Fruit fly (Drosophila melanogaster): Measurements from ENCODE around the gene CG32564.

The CG32564 gene

DNA sequence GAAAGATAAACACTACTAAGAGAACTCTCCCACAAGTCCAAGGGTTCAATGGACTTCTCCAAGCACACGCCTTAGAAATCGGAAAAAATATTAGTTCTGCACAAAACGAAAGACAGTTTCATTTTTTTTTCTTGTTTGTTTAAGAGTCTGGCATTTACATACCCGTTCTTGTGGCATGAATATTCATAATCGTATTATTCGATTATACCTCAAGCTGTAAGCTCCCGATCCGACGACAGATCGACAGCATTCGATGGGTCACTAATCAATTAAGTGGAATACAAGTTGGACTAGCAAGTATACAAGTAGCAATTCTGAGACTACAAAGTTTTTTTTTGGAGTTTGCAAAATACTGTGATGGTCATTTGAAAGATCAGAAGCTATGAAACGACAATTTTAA, 21.3 kb downstream of the CG32564 start:
- TF ChIP-seq CG7045 (GFP tag; optimal IDR thresholded peaks at IDR 0.05): no peak
- TF ChIP-seq Crg-1 (GFP tag; optimal IDR thresholded peaks at IDR 0.05): no peak
- no peak for TF ChIP-seq CG12768 (GFP tag; optimal IDR thresholded peaks at IDR 0.05)
- no peak for TF ChIP-seq CG14711 (tag; optimal IDR thresholded peaks at IDR 0.05)
- TF ChIP-seq ovo (GFP tag; optimal IDR thresholded peaks at IDR 0.05): no peak

- TF ChIP-seq toe (GFP tag; optimal IDR thresholded peaks at IDR 0.05) (no peak), Mnt (GFP tag; optimal IDR thresholded peaks at IDR 0.05) (no peak), CG14711 (tag; optimal IDR thresholded peaks at IDR 0.05) (no peak), kay (GFP tag; ENCODE audit: borderline replicate concordance) (no peak), tj (GFP tag; optimal IDR thresholded peaks at IDR 0.05) (no peak), pad (GFP tag; optimal IDR thresholded peaks at IDR 0.05) (no peak), Hr96 (GFP tag; optimal IDR thresholded peaks at IDR 0.05) (no peak), CG7101 (tag; optimal IDR thresholded peaks at IDR 0.05) (no peak), Crg-1 (GFP tag; optimal IDR thresholded peaks at IDR 0.05) (no peak), CG12768 (GFP tag; optimal IDR thresholded peaks at IDR 0.05) (no peak), CG7045 (GFP tag; optimal IDR thresholded peaks at IDR 0.05) (no peak)
Observed at dm6 chrX:17229475-17230169, 23.4 kb downstream of the CG32564 start.

DNA sequence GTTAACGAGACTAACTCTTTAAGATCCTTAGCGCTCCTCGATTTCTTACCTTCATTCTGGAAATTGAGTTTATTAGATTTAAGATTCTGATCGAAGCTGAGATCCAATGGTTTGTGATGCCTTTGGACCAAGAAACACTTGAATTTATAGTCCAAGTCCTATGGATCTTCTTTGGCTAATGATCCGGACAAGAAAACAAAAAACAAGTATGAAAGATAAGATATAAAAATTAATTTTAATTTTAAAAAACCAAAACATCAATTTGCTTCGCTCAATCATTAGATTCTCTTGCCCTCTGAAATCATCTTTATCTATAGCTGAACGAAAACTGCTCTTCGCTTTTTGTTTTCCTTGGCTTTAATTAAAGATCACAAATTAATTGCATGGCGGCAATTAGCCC, 24.7 kb downstream of the CG32564 start, which contains the start of gene CG10597:
Gene CG10597, minus strand, starts transcription at position 101 of the 400 bp plus-strand sequence.
- no peak for TF ChIP-seq CG14711 (tag; optimal IDR thresholded peaks at IDR 0.05)
- TF ChIP-seq bab1 (GFP tag; optimal IDR thresholded peaks at IDR 0.05): no peak
- TF ChIP-seq CG12768 (GFP tag; optimal IDR thresholded peaks at IDR 0.05): no peak
- TF ChIP-seq CG11617 (GFP tag; optimal IDR thresholded peaks at IDR 0.05): no peak
- TF ChIP-seq cic (GFP tag; optimal IDR thresholded peaks at IDR 0.05): no peak
- no peak for TF ChIP-seq CG5204 (GFP tag; optimal IDR thresholded peaks at IDR 0.05)
- TF ChIP-seq Hr96 (GFP tag; optimal IDR thresholded peaks at IDR 0.05): no peak
- TF ChIP-seq cnc (optimal IDR thresholded peaks at IDR 0.05): no peak
- no peak for TF ChIP-seq Crg-1 (GFP tag; optimal IDR thresholded peaks at IDR 0.05)
- no peak for TF ChIP-seq tj (GFP tag; optimal IDR thresholded peaks at IDR 0.05)
- no peak for TF ChIP-seq pad (GFP tag; optimal IDR thresholded peaks at IDR 0.05)

DNA sequence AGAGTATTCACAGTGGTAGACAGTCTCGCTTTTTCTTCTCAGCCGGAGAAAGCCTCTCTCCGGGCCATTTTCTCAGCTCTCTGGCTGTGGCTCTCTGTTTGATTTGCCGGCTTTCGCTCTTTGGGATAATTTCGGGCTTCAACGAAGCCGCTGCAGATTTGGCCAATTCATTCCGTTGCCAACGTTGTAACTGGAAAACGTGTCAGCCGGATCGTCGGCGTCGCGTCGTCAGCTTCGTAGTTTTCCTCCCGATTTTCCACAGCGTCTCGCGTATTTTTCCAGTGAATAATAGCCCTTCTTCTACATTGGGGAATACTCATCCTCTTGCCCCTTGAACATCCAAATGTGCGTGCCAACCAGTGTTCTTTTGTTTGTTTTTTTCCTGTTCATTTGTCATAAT, 26.4 kb downstream of the CG32564 start, which contains the start of gene f:
Gene f, plus strand, starts transcription at position 301 of the 400 bp plus-strand sequence.
- TF ChIP-seq CG11617 (GFP tag; optimal IDR thresholded peaks at IDR 0.05): no peak
- TF ChIP-seq CG7101 (tag; optimal IDR thresholded peaks at IDR 0.05): no peak
- no peak for TF ChIP-seq CG14711 (tag; optimal IDR thresholded peaks at IDR 0.05)
- TF ChIP-seq Crg-1 (GFP tag; optimal IDR thresholded peaks at IDR 0.05): no peak
- TF ChIP-seq CG33017 (tag; optimal IDR thresholded peaks at IDR 0.05): no peak
- no peak for TF ChIP-seq Hr96 (GFP tag; optimal IDR thresholded peaks at IDR 0.05)
- TF ChIP-seq tj (GFP tag; optimal IDR thresholded peaks at IDR 0.05): no peak
- no peak for TF ChIP-seq pad (GFP tag; optimal IDR thresholded peaks at IDR 0.05)
- no peak for TF ChIP-seq CG1620 (GFP tag; optimal IDR thresholded peaks at IDR 0.05)
- TF ChIP-seq bab1 (GFP tag; optimal IDR thresholded peaks at IDR 0.05): no peak
- TF ChIP-seq CG12768 (GFP tag; optimal IDR thresholded peaks at IDR 0.05): no peak
- TF ChIP-seq cnc (optimal IDR thresholded peaks at IDR 0.05): no peak
- no peak for TF ChIP-seq CG5204 (GFP tag; optimal IDR thresholded peaks at IDR 0.05)
- no peak for TF ChIP-seq ovo (GFP tag; optimal IDR thresholded peaks at IDR 0.05)
- no peak for TF ChIP-seq cic (GFP tag; optimal IDR thresholded peaks at IDR 0.05)
- TF ChIP-seq CG7045 (GFP tag; optimal IDR thresholded peaks at IDR 0.05): no peak
- TF ChIP-seq Mnt (GFP tag; optimal IDR thresholded peaks at IDR 0.05): no peak
- TF ChIP-seq kay (GFP tag; ENCODE audit: borderline replicate concordance): no peak

dm6 chrX:17236468-17236867, 30.3 kb downstream of the CG32564 start:
- TF ChIP-seq tj (GFP tag; optimal IDR thresholded peaks at IDR 0.05) (no peak), CG5204 (GFP tag; optimal IDR thresholded peaks at IDR 0.05) (no peak), CG1620 (GFP tag; optimal IDR thresholded peaks at IDR 0.05) (no peak), Hr96 (GFP tag; optimal IDR thresholded peaks at IDR 0.05) (no peak), CG7101 (tag; optimal IDR thresholded peaks at IDR 0.05) (no peak), CG14711 (tag; optimal IDR thresholded peaks at IDR 0.05) (no peak), Mnt (GFP tag; optimal IDR thresholded peaks at IDR 0.05) (no peak), ovo (GFP tag; optimal IDR thresholded peaks at IDR 0.05) (no peak), pad (GFP tag; optimal IDR thresholded peaks at IDR 0.05) (no peak), CG12768 (GFP tag; optimal IDR thresholded peaks at IDR 0.05) (no peak), cic (GFP tag; optimal IDR thresholded peaks at IDR 0.05) (no peak), Clk (GFP tag; optimal IDR thresholded peaks at IDR 0.05) (no peak), cnc (optimal IDR thresholded peaks at IDR 0.05) (no peak), toe (GFP tag; optimal IDR thresholded peaks at IDR 0.05) (no peak), bab1 (GFP tag; optimal IDR thresholded peaks at IDR 0.05) (no peak), Crg-1 (GFP tag; optimal IDR thresholded peaks at IDR 0.05) (no peak)

DNA sequence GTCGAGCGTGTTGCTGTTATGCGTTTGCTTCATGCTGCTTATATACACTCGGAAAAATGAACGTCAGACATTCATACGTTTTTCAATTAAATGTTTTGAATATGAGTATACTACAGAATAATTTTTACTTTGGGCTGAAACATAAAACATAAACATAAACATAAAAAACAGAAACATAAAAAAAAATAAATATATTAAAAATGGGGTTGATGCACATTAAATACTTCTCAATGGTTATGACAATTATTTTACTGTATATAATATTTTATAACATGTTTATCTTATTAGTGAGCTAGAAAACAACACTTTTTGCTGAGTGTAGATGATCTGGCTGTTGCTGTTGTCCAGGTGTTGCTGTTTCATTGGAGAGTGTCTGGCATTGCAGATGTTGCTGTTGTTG, 31.2 kb downstream of the CG32564 start:
- TF ChIP-seq CG7045 (GFP tag; optimal IDR thresholded peaks at IDR 0.05) (no peak), toe (GFP tag; optimal IDR thresholded peaks at IDR 0.05) (no peak), CG12768 (GFP tag; optimal IDR thresholded peaks at IDR 0.05) (no peak), cnc (optimal IDR thresholded peaks at IDR 0.05) (no peak), pad (GFP tag; optimal IDR thresholded peaks at IDR 0.05) (no peak), Clk (GFP tag; optimal IDR thresholded peaks at IDR 0.05) (no peak), cic (GFP tag; optimal IDR thresholded peaks at IDR 0.05) (no peak), CG5204 (GFP tag; optimal IDR thresholded peaks at IDR 0.05) (no peak), Mnt (GFP tag; optimal IDR thresholded peaks at IDR 0.05) (no peak), CG1620 (GFP tag; optimal IDR thresholded peaks at IDR 0.05) (no peak)

Measured in whole organism, adult.